Fruit fly (Drosophila melanogaster) whole organism, embryonic: ENCODE measurements around the gene CG13075.
A peak's percentile ranks its signal among the peaks of the same experiment; 100 is the strongest.

ENCODE experiments used
- Antp ChIP-seq: fragments of 200-800 bp; sonication (Bioruptor generic); optimal IDR thresholded peaks from 3 replicates; lab custom pipeline; 2016; ENCODE audit warnings: missing biosample characterization, missing genetic modification characterization
- Asciz ChIP-seq: fragments of 200-800 bp; sonication (Bioruptor generic); optimal IDR thresholded peaks from 2 replicates; lab custom pipeline; 2017; ENCODE audit warnings: missing biosample characterization, mild to moderate bottlenecking, missing genetic modification characterization, missing genetic modification reagents
- CG10209 ChIP-seq: fragments of 200-800 bp; sonication (Bioruptor generic); optimal IDR thresholded peaks from 3 replicates; lab custom pipeline; 2017; ENCODE audit warnings: missing biosample characterization, mild to moderate bottlenecking, missing genetic modification characterization, missing genetic modification reagents
- CG10366 ChIP-seq: fragments of 200-800 bp; sonication (Bioruptor generic); IDR thresholded peaks from 2 replicates; pipeline ENCODE4 v1.3.6; 2022; ENCODE audit warnings: missing biosample characterization, missing genetic modification characterization
- CG11398 ChIP-seq: fragments of 200-800 bp; sonication (Bioruptor generic); optimal IDR thresholded peaks from 2 replicates; lab custom pipeline; 2016; ENCODE audit warnings: missing biosample characterization, missing genetic modification characterization
- CG12744 ChIP-seq: fragments of 200-800 bp; sonication (Bioruptor generic); optimal IDR thresholded peaks from 2 replicates; lab custom pipeline; 2016; ENCODE audit warnings: missing biosample characterization, missing genetic modification characterization
- CG16863 ChIP-seq: fragments of 200-800 bp; sonication (Bioruptor generic); optimal IDR thresholded peaks from 3 replicates; lab custom pipeline; 2016; ENCODE audit warnings: missing biosample characterization, missing genetic modification characterization
- CG17612 ChIP-seq: fragments of 200-800 bp; sonication (Bioruptor generic); IDR thresholded peaks from 2 replicates; pipeline ENCODE4 v1.3.6; 2022; ENCODE audit warnings: missing biosample characterization, missing genetic modification characterization
- CG18011 ChIP-seq: fragments of 200-800 bp; sonication (Bioruptor generic); optimal IDR thresholded peaks from 2 replicates; lab custom pipeline; 2017; ENCODE audit warnings: missing biosample characterization, missing genetic modification characterization, mild to moderate bottlenecking, moderate library complexity, missing genotype
- CG18619 ChIP-seq: fragments of 200-800 bp; sonication (Bioruptor generic); optimal IDR thresholded peaks from 3 replicates; lab custom pipeline; 2017; ENCODE audit warnings: missing biosample characterization, mild to moderate bottlenecking, missing genetic modification characterization
- CG2116 ChIP-seq: fragments of 200-800 bp; sonication (Bioruptor generic); optimal IDR thresholded peaks from 3 replicates; lab custom pipeline; 2018; ENCODE audit warnings: missing biosample characterization, mild to moderate bottlenecking, missing genetic modification characterization
- CG31224 ChIP-seq: fragments of 200-800 bp; sonication (Bioruptor generic); IDR thresholded peaks from 2 replicates; pipeline ENCODE4 v1.3.6; 2022; ENCODE audit warnings: missing biosample characterization, missing genetic modification characterization
- CG31365 ChIP-seq: fragments of 200-800 bp; sonication (Bioruptor generic); optimal IDR thresholded peaks from 2 replicates; lab custom pipeline; 2018; ENCODE audit warnings: missing biosample characterization, mild to moderate bottlenecking, missing genetic modification characterization
- CG4282 ChIP-seq: fragments of 200-800 bp; sonication (Bioruptor generic); optimal IDR thresholded peaks from 2 replicates; lab custom pipeline; 2016; ENCODE audit warnings: missing biosample characterization, missing genetic modification characterization
- CG4617 ChIP-seq: fragments of 200-800 bp; sonication (Bioruptor generic); optimal IDR thresholded peaks from 3 replicates; lab custom pipeline; 2016; ENCODE audit warnings: missing biosample characterization, missing genetic modification characterization, borderline replicate concordance
- CG4707 ChIP-seq: fragments of 200-800 bp; sonication (Bioruptor generic); optimal IDR thresholded peaks from 2 replicates; lab custom pipeline; 2018; ENCODE audit warnings: missing biosample characterization, mild to moderate bottlenecking, missing genetic modification characterization, moderate library complexity
- CG6813 ChIP-seq: fragments of 200-800 bp; sonication (Bioruptor generic); optimal IDR thresholded peaks from 2 replicates; lab custom pipeline; 2017; ENCODE audit warnings: missing biosample characterization, missing genetic modification characterization, mild to moderate bottlenecking, moderate library complexity, missing genetic modification reagents
- CG8924 ChIP-seq: fragments of 200-800 bp; optimal IDR thresholded peaks from 3 replicates; lab custom pipeline; 2019; ENCODE audit warnings: missing biosample characterization, mild to moderate bottlenecking, missing genetic modification characterization, moderate library complexity
- Camta ChIP-seq: fragments of 200-800 bp; sonication (Bioruptor generic); optimal IDR thresholded peaks from 2 replicates; lab custom pipeline; 2016; ENCODE audit warnings: missing biosample characterization, missing genetic modification characterization
- D19B ChIP-seq: fragments of 200-800 bp; sonication (Bioruptor generic); optimal IDR thresholded peaks from 2 replicates; lab custom pipeline; 2017; ENCODE audit warnings: missing biosample characterization, mild to moderate bottlenecking, missing genetic modification characterization
- Dref ChIP-seq: fragments of 200-800 bp; sonication (Bioruptor generic); IDR thresholded peaks from 2 replicates; pipeline ENCODE4 v1.3.6; 2022; ENCODE audit warnings: missing biosample characterization, missing genetic modification characterization
- ERR ChIP-seq: fragments of 200-800 bp; sonication (Bioruptor generic); optimal IDR thresholded peaks from 2 replicates; lab custom pipeline; 2016; ENCODE audit warnings: missing biosample characterization, missing genetic modification characterization
- Fer3 ChIP-seq: fragments of 200-800 bp; sonication (Bioruptor generic); optimal IDR thresholded peaks from 2 replicates; lab custom pipeline; 2018; ENCODE audit warnings: missing biosample characterization, mild to moderate bottlenecking, missing genetic modification characterization, moderate library complexity
- Gsc ChIP-seq: fragments of 200-800 bp; sonication (Bioruptor generic); IDR thresholded peaks from 2 replicates; pipeline ENCODE4 v1.3.6; 2022; ENCODE audit warnings: missing biosample characterization, missing genetic modification characterization
- HmgD ChIP-seq: fragments of 200-800 bp; sonication (Bioruptor generic); optimal IDR thresholded peaks from 3 replicates; lab custom pipeline; 2016; ENCODE audit warnings: missing biosample characterization, missing genetic modification characterization
- Hmx ChIP-seq: fragments of 200-800 bp; sonication (Bioruptor generic); optimal IDR thresholded peaks from 2 replicates; lab custom pipeline; 2016; ENCODE audit warnings: missing biosample characterization, missing genetic modification characterization
- NFAT ChIP-seq: fragments of 200-800 bp; sonication (Bioruptor generic); IDR thresholded peaks from 2 replicates; pipeline ENCODE4 v1.3.6; 2022; ENCODE audit warnings: missing biosample characterization, missing genetic modification characterization
- Nf-YC ChIP-seq: fragments of 200-800 bp; optimal IDR thresholded peaks from 3 replicates; lab custom pipeline; 2019; ENCODE audit warnings: missing biosample characterization, mild to moderate bottlenecking, missing genetic modification characterization, moderate library complexity
- Sin3A ChIP-seq: fragments of >200 bp; optimal IDR thresholded peaks from 2 replicates; lab custom pipeline; 2018
- Tbp ChIP-seq: fragments of >200 bp; optimal IDR thresholded peaks from 2 replicates; lab custom pipeline; 2018; ENCODE audit warnings: missing biosample characterization, missing genetic modification characterization
- ase ChIP-seq: fragments of 200-800 bp; sonication (Bioruptor generic); IDR thresholded peaks from 3 replicates; pipeline ENCODE4 v1.3.6; 2022; ENCODE audit warnings: missing biosample characterization, missing genetic modification characterization
- ato ChIP-seq: fragments of 200-800 bp; sonication (Bioruptor generic); IDR thresholded peaks from 2 replicates; pipeline ENCODE4 v1.3.6; 2022; ENCODE audit warnings: missing biosample characterization, missing genetic modification characterization; ENCODE audit not compliant: partially characterized antibody
- cg ChIP-seq: fragments of 200-800 bp; sonication (Bioruptor generic); optimal IDR thresholded peaks from 3 replicates; lab custom pipeline; 2019; ENCODE audit warnings: missing biosample characterization, mild to moderate bottlenecking, missing genetic modification characterization, moderate library complexity
- crc ChIP-seq: fragments of 200-800 bp; sonication (Bioruptor generic); optimal IDR thresholded peaks from 2 replicates; lab custom pipeline; 2016; ENCODE audit warnings: missing biosample characterization, missing genetic modification characterization
- da ChIP-seq: fragments of 200-800 bp; sonication (Bioruptor generic); optimal IDR thresholded peaks from 2 replicates; lab custom pipeline; 2016; ENCODE audit warnings: missing biosample characterization, missing genetic modification characterization
- disco-r ChIP-seq: fragments of 200-800 bp; sonication (Bioruptor generic); optimal IDR thresholded peaks from 2 replicates; lab custom pipeline; 2016; ENCODE audit warnings: missing biosample characterization, missing genetic modification characterization
- fd64A ChIP-seq: fragments of 200-800 bp; sonication (Bioruptor generic); optimal IDR thresholded peaks from 3 replicates; lab custom pipeline; 2018; ENCODE audit warnings: missing biosample characterization, mild to moderate bottlenecking, missing genetic modification characterization
- gem ChIP-seq: fragments of 200-800 bp; sonication (Bioruptor generic); optimal IDR thresholded peaks from 2 replicates; lab custom pipeline; 2019; ENCODE audit warnings: missing biosample characterization, mild to moderate bottlenecking, missing genetic modification characterization, moderate library complexity
- gsb-n ChIP-seq: fragments of 200-800 bp; sonication (Bioruptor generic); optimal IDR thresholded peaks from 3 replicates; lab custom pipeline; 2018; ENCODE audit warnings: missing biosample characterization, mild to moderate bottlenecking, missing genetic modification characterization
- hth ChIP-seq: fragments of >200 bp; optimal IDR thresholded peaks from 2 replicates; lab custom pipeline; 2017; ENCODE audit warnings: inconsistent platforms
- inv ChIP-seq: fragments of 200-800 bp; sonication (Bioruptor generic); IDR thresholded peaks from 2 replicates; pipeline ENCODE4 v1.3.6; 2022; ENCODE audit warnings: missing biosample characterization, missing genetic modification characterization; ENCODE audit not compliant: partially characterized antibody
- lbe ChIP-seq: fragments of 200-800 bp; sonication (Bioruptor generic); optimal IDR thresholded peaks from 2 replicates; lab custom pipeline; 2016; ENCODE audit warnings: missing biosample characterization, mild to moderate bottlenecking, missing genetic modification characterization
- rib ChIP-seq: fragments of 200-800 bp; sonication (Bioruptor generic); IDR thresholded peaks from 2 replicates; pipeline ENCODE4 v1.3.6; 2022; ENCODE audit warnings: missing biosample characterization, missing genetic modification characterization
- salm ChIP-seq: fragments of 200-800 bp; sonication (Bioruptor generic); optimal IDR thresholded peaks from 2 replicates; lab custom pipeline; 2018; ENCODE audit warnings: missing biosample characterization, mild to moderate bottlenecking, missing genetic modification characterization
- schlank ChIP-seq: fragments of 200-800 bp; sonication (Bioruptor generic); optimal IDR thresholded peaks from 2 replicates; lab custom pipeline; 2018; ENCODE audit warnings: missing biosample characterization, mild to moderate bottlenecking, missing genetic modification characterization
- scrt ChIP-seq: fragments of 200-800 bp; sonication (Bioruptor generic); optimal IDR thresholded peaks from 2 replicates; lab custom pipeline; 2018; ENCODE audit warnings: missing biosample characterization, mild to moderate bottlenecking, missing genetic modification characterization, moderate library complexity
- stc ChIP-seq: fragments of 200-800 bp; sonication (Bioruptor generic); IDR thresholded peaks from 2 replicates; pipeline ENCODE4 v1.3.6; 2022; ENCODE audit warnings: missing biosample characterization, missing genetic modification characterization
- twi ChIP-seq: fragments of 200-800 bp; optimal IDR thresholded peaks from 2 replicates; lab custom pipeline; 2019; ENCODE audit warnings: missing biosample characterization, mild to moderate bottlenecking, missing genetic modification characterization, moderate library complexity
- vfl ChIP-seq: fragments of 200-800 bp; sonication (Bioruptor generic); optimal IDR thresholded peaks from 2 replicates; lab custom pipeline; 2016; ENCODE audit warnings: missing biosample characterization, missing genetic modification characterization
- wdn ChIP-seq: fragments of 200-800 bp; sonication (Bioruptor generic); IDR thresholded peaks from 2 replicates; pipeline ENCODE4 v1.3.6; 2022; ENCODE audit warnings: missing biosample characterization, missing genetic modification characterization
- wek ChIP-seq: fragments of 200-800 bp; sonication (Bioruptor generic); optimal IDR thresholded peaks from 3 replicates; lab custom pipeline; 2018; ENCODE audit warnings: missing biosample characterization, mild to moderate bottlenecking, missing genetic modification characterization, moderate library complexity

Gene CG13075

dm6 chr3L:16037048-16037477 lies 46.7 kb upstream of the CG13075 start (continued):
- peak; percentile 66; the same call in 1 of the 2 replicates for TF ChIP-seq wdn (GFP tag; lab: Robert Waterston, UW)
- TF ChIP-seq hth = no peak
- TF ChIP-seq Asciz (GFP tag; lab: Kevin White, UChicago) = peak; percentile 55
- peak; percentile 18 for TF ChIP-seq lbe (GFP tag; lab: Kevin White, UChicago)
- peak; percentile 70 for TF ChIP-seq CG6813
- TF ChIP-seq NFAT = peak; percentile 85
- TF ChIP-seq CG12744 (GFP tag; lab: Kevin White, UChicago) = peak; percentile 73
- TF ChIP-seq CG16863 (GFP tag; lab: Kevin White, UChicago) = peak; percentile 56
- TF ChIP-seq CG31224 (GFP tag; lab: Robert Waterston, UW) = peak; percentile 77
- peak; percentile 67 for TF ChIP-seq Nf-YC
- TF ChIP-seq CG11398 (GFP tag; lab: Kevin White, UChicago) = peak; percentile 38
- TF ChIP-seq twi (tag; lab: Kevin White, UChicago) = peak; percentile 22
- TF ChIP-seq D19B (GFP tag; lab: Kevin White, UChicago) = peak; percentile 45
- TF ChIP-seq salm (tag; lab: Kevin White, UChicago) = peak; percentile 46
- TF ChIP-seq inv = no peak; the same call in 1 of the 2 replicates
- TF ChIP-seq HmgD (GFP tag; lab: Kevin White, UChicago) = peak; percentile 72
- no peak for TF ChIP-seq CG4617
- TF ChIP-seq CG17612 (GFP tag; lab: Robert Waterston, UW) = peak; percentile 36; the same call in 1 of the 2 replicates
- peak; percentile 59 for TF ChIP-seq da
- TF ChIP-seq crc = peak; percentile 48
- TF ChIP-seq Gsc = no peak
- TF ChIP-seq Fer3 (tag; lab: Kevin White, UChicago) = peak; percentile 76
- TF ChIP-seq CG8924 (tag; lab: Kevin White, UChicago) = peak; percentile 67
- peak; percentile 72 for TF ChIP-seq CG18619
- TF ChIP-seq gsb-n (tag; lab: Kevin White, UChicago) = peak; percentile 56
- peak; percentile 69 for TF ChIP-seq CG18011 (GFP tag; lab: Kevin White, UChicago)
- peak; percentile 29 for TF ChIP-seq rib (GFP tag; lab: Robert Waterston, UW)
- TF ChIP-seq stc = peak; percentile 78
- TF ChIP-seq CG10366 = peak; percentile 75
- peak; percentile 95 for TF ChIP-seq Dref (GFP tag; lab: Robert Waterston, UW)
- TF ChIP-seq Tbp (GFP tag; lab: Kevin White, UChicago) = no peak
- TF ChIP-seq vfl (GFP tag; lab: Kevin White, UChicago) = peak; percentile 58
- peak; percentile 65; the same call in 1 of the 2 replicates for TF ChIP-seq ato (GFP tag; lab: Robert Waterston, UW)
- peak; percentile 95 for TF ChIP-seq CG2116 (GFP tag; lab: Kevin White, UChicago)
- peak; percentile 27 for TF ChIP-seq fd64A (GFP tag; lab: Kevin White, UChicago)
- peak; percentile 65 for TF ChIP-seq CG31365 (tag; lab: Kevin White, UChicago)
- TF ChIP-seq wek (GFP tag; lab: Kevin White, UChicago) = peak; percentile 69
- peak; percentile 52 for TF ChIP-seq CG4282 (GFP tag; lab: Kevin White, UChicago)
- TF ChIP-seq Hmx (GFP tag; lab: Kevin White, UChicago) = no peak
- TF ChIP-seq CG4707 (GFP tag; lab: Kevin White, UChicago) = peak; percentile 46
- TF ChIP-seq CG10209 (GFP tag; lab: Kevin White, UChicago) = peak; percentile 71
- TF ChIP-seq cg (GFP tag; lab: Kevin White, UChicago) = no peak
- peak; percentile 53 for TF ChIP-seq ERR (GFP tag; lab: Kevin White, UChicago)
- no peak for TF ChIP-seq Sin3A (lab: Kevin White, UChicago)
- TF ChIP-seq disco-r = no peak
- TF ChIP-seq Antp (GFP tag; lab: Kevin White, UChicago) = peak; percentile 67
- peak; percentile 23 for TF ChIP-seq schlank (tag; lab: Kevin White, UChicago)
- TF ChIP-seq scrt = peak; percentile 65
- peak; percentile 81 for TF ChIP-seq gem (tag; lab: Kevin White, UChicago)
- TF ChIP-seq ase (GFP tag; lab: Robert Waterston, UW) = peak; percentile 63; the same call in 2 of the 3 replicates
- TF ChIP-seq Camta (GFP tag; lab: Kevin White, UChicago) = peak; percentile 59
